Worm (Caenorhabditis elegans) whole organism, L4 larva: Measurements from ENCODE around the gene F41E6.5.

ENCODE experiments used
- F37D6.2 ChIP-seq: sonication (generic microtip); optimal IDR thresholded peaks from 2 replicates; lab custom pipeline; 2016; ENCODE audit warnings: mild to moderate bottlenecking, missing genetic modification characterization, missing compliant biosample characterization
- cey-2 ChIP-seq: sonication (generic microtip); optimal IDR thresholded peaks from 3 replicates; lab custom pipeline; 2017; ENCODE audit warnings: missing genetic modification characterization, mild to moderate bottlenecking, missing compliant biosample characterization, antibody characterized with exemption, borderline replicate concordance; ENCODE audit not compliant: insufficient read depth
- dmd-6 ChIP-seq: fragments of 200-800 bp; sonication (Bioruptor generic); IDR thresholded peaks from 2 replicates; pipeline ENCODE4 v1.3.6; 2022; ENCODE audit warnings: missing genetic modification reagents, missing genetic modification characterization, missing compliant biosample characterization
- fos-1 ChIP-seq: fragments of 150-350 bp; optimal IDR thresholded peaks from 2 replicates; lab custom pipeline; 2014; ENCODE audit warnings: missing biosample characterization, missing genetic modification characterization
- gei-8 ChIP-seq: fragments of 200-800 bp; sonication (Bioruptor generic); optimal IDR thresholded peaks from 2 replicates; lab custom pipeline; 2018; ENCODE audit warnings: mild to moderate bottlenecking, missing genetic modification characterization, missing compliant biosample characterization
- hlh-11 ChIP-seq: fragments of 200-800 bp; sonication (Bioruptor generic); optimal IDR thresholded peaks from 2 replicates; lab custom pipeline; 2018; ENCODE audit warnings: mild to moderate bottlenecking, missing genetic modification characterization, missing compliant biosample characterization
- mdl-1 ChIP-seq, 2 experiments: fragments of 150-350 bp in 1 of 2; sonication (generic microtip) in 1 of 2; optimal IDR thresholded peaks; 2 replicates each; lab custom pipeline; 2014 to 2017; ENCODE audit warnings: missing biosample characterization in 2 of 2, missing genetic modification characterization in 2 of 2
- mep-1 ChIP-seq: fragments of 150-350 bp; sonication (generic microtip); optimal IDR thresholded peaks from 3 replicates; lab custom pipeline; 2014; ENCODE audit warnings: missing biosample characterization, missing genetic modification characterization
- mxl-3 ChIP-seq: fragments of 200-800 bp; sonication (Bioruptor generic); optimal IDR thresholded peaks from 2 replicates; lab custom pipeline; 2018; ENCODE audit warnings: mild to moderate bottlenecking, missing genetic modification characterization, missing compliant biosample characterization
- nhr-11 ChIP-seq: fragments of 150-350 bp; optimal IDR thresholded peaks from 2 replicates; lab custom pipeline; 2014; ENCODE audit warnings: missing biosample characterization, missing genetic modification characterization
- nhr-111 ChIP-seq: fragments of 200-800 bp; sonication (Bioruptor generic); optimal IDR thresholded peaks from 2 replicates; lab custom pipeline; 2018; ENCODE audit warnings: mild to moderate bottlenecking, missing genetic modification characterization, missing compliant biosample characterization
- nhr-25 ChIP-seq: sonication (generic microtip); optimal IDR thresholded peaks from 2 replicates; lab custom pipeline; 2017; ENCODE audit warnings: missing genetic modification characterization, mild to moderate bottlenecking, missing compliant biosample characterization, antibody characterized with exemption, moderate library complexity, borderline replicate concordance; ENCODE audit not compliant: insufficient read depth
- nhr-77 ChIP-seq: fragments of 150-350 bp; optimal IDR thresholded peaks from 2 replicates; lab custom pipeline; 2014; ENCODE audit warnings: missing biosample characterization, missing genetic modification characterization
- php-3 ChIP-seq: fragments of 200-800 bp; sonication (Bioruptor generic); IDR thresholded peaks from 2 replicates; pipeline ENCODE4 v1.3.6; 2022; ENCODE audit warnings: missing genetic modification reagents, missing genetic modification characterization, missing compliant biosample characterization
- pqm-1 ChIP-seq: sonication (generic microtip); optimal IDR thresholded peaks from 2 replicates; lab custom pipeline; 2017; ENCODE audit warnings: missing biosample characterization, missing genetic modification characterization
- unc-62 ChIP-seq, 3 experiments: fragments of 150-350 bp in 1 of 3; sonication (generic microtip); optimal IDR thresholded peaks in 2 of 3; peaks in 1 of 3; 1 replicate in 1 of 3; 2 replicates in 2 of 3; lab custom pipeline; 2014 to 2017; ENCODE audit warnings: missing biosample characterization in 3 of 3, missing genetic modification characterization in 3 of 3, missing genetic modification reagents in 3 of 3, missing genotype in 1 of 3
- zfp-3 ChIP-seq: fragments of 200-800 bp; sonication (Bioruptor generic); conservative IDR thresholded peaks from 2 replicates; pipeline ENCODE4 v1.3.6; 2022; ENCODE audit warnings: missing genetic modification reagents, missing genetic modification characterization, missing compliant biosample characterization

Gene F41E6.5

DNA sequence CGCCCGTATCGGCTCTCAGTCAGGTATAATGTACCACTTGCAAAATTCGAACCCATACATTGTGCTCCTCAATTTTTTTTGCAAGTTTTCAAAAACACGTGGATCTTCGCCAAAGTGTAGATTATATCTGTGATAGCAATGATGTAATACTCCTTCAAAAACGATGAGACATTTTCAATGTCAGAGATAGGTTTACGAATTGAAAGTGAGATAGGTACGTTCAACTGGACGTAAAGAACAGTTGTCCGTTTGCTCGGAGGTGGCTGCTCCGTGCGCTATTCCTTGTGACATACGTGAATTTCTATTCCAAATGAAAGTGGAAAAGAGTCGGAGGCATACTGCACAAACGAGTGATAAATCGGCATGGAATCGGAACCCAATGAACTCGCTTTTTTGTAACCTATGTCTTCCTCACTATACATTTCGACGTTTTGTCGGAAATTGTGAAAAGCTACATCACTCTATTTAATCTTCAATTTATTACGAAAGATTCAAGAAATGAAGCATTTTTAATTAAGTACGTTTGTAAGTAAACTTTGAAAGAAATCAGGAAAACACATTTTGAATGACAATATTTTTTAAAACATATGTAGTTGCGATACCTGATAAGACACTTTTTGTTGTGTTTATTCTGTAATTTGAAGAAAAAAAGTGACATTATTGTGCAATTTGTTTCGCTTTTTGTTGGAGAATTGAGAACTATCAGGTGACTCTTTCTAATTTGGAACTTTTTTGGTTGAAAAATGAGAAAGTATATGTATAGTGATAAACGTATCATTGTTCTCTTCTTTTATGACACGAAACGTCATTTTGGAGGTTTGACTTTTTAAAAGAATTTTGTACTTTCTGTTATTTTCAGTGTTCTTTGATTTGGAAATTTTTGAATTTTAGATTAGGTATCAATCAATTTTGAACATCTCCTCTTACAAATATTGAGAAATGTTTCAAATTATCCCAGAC, 51.5 kb downstream of the F41E6.5 start (continued):
- TF ChIP-seq cey-2 (tag; lab: Kevin White, UChicago), result peak; percentile 46
- no peak for TF ChIP-seq nhr-111 (GFP tag; lab: Kevin White, UChicago)
- no peak for TF ChIP-seq nhr-25 (tag; lab: Kevin White, UChicago)
- TF ChIP-seq mdl-1 (tag; optimal IDR thresholded peaks at IDR 0.05; lab: Kevin White, UChicago), result peak in 1 of 2 experiments; percentile 22
- TF ChIP-seq pqm-1, result peak; percentile 61
- no peak for TF ChIP-seq gei-8 (GFP tag; lab: Kevin White, UChicago)
- TF ChIP-seq mep-1 (tag; lab: Kevin White, UChicago), result peak; percentile 39
- peak; percentile 38 for TF ChIP-seq nhr-11 (tag; lab: Kevin White, UChicago)
- no peak for TF ChIP-seq F37D6.2 (tag; lab: Kevin White, UChicago)
- peak; percentile 79 for TF ChIP-seq dmd-6
- peak; percentile 55 for TF ChIP-seq mxl-3 (GFP tag; lab: Kevin White, UChicago)
- 0 out of 2 replicates have a peak, but pooled peaks have one; percentile 45 for TF ChIP-seq php-3 (GFP tag; lab: Robert Waterston, UW)
- TF ChIP-seq nhr-77 (tag; lab: Kevin White, UChicago), result peak; percentile 89
- TF ChIP-seq hlh-11 (tag; lab: Kevin White, UChicago), result peak; percentile 10
- TF ChIP-seq fos-1 (tag; lab: Kevin White, UChicago), result peak; percentile 67
- peak in 1 of 2 experiments; percentile 92 for TF ChIP-seq unc-62 (GFP tag; optimal IDR thresholded peaks at IDR 0.05 in 1 of 2; lab: Kevin White, UChicago)
- no peak for TF ChIP-seq unc-62 (tag; optimal IDR thresholded peaks at IDR 0.05; lab: Kevin White, UChicago)
- no peak for TF ChIP-seq zfp-3
